Worm (Caenorhabditis elegans): ENCODE data around the gene F49F1.9.

- no peak for TF ChIP-seq pha-4 (GFP tag; IDR thresholded peaks at IDR 0.05)
- TF ChIP-seq pha-4 (tag; optimal IDR thresholded peaks at IDR 0.05), result no peak
- TF ChIP-seq pqm-1 (tag; optimal IDR thresholded peaks at IDR 0.05), result no peak
- TF ChIP-seq saeg-2 (GFP tag; IDR thresholded peaks at IDR 0.05), result no peak
- TF ChIP-seq unc-62 (GFP tag; optimal IDR thresholded peaks at IDR 0.05 in 1 of 2), result no peak
- no peak for TF ChIP-seq unc-62 (tag; optimal IDR thresholded peaks at IDR 0.05)
- TF ChIP-seq hlh-30 (tag; optimal IDR thresholded peaks at IDR 0.05; ENCODE audit: insufficient read depth), result no peak
- no peak for TF ChIP-seq nhr-77 (tag; optimal IDR thresholded peaks at IDR 0.05)
- no peak for TF ChIP-seq Y75B8A.6 (GFP tag; IDR thresholded peaks at IDR 0.05)
These were observed 43.0 kb downstream of the F49F1.9 start for ce11 chrIV:4094364-4094763.

Data from whole organism, L4 larva.